Worm (Caenorhabditis elegans) whole organism, L4 larva: Measurements from ENCODE around the gene algn-6.
A peak's percentile ranks its signal among the peaks of the same experiment; 100 is the strongest.

Source experiments
- Y105C5A.15 ChIP-seq: fragments of 200-800 bp; sonication (Bioruptor generic); IDR thresholded peaks from 2 replicates; pipeline ENCODE4 v1.3.6; 2022; ENCODE audit warnings: missing genetic modification characterization, missing compliant biosample characterization
- egl-27 ChIP-seq: sonication (generic microtip); optimal IDR thresholded peaks from 3 replicates; lab custom pipeline; 2017; ENCODE audit warnings: missing biosample characterization, missing genetic modification reagents, missing genetic modification characterization
- hlh-30 ChIP-seq: sonication (generic microtip); optimal IDR thresholded peaks from 2 replicates; lab custom pipeline; 2017; ENCODE audit warnings: antibody characterized with exemption, mild to moderate bottlenecking, missing genetic modification characterization, missing compliant biosample characterization; ENCODE audit not compliant: insufficient read depth
- nhr-10 ChIP-seq: fragments of 150-350 bp; optimal IDR thresholded peaks from 2 replicates; lab custom pipeline; 2014; ENCODE audit warnings: missing biosample characterization, missing genetic modification characterization

- TF ChIP-seq hlh-30 (tag; lab: Kevin White, UChicago) (peak; percentile 94), nhr-10 (tag; lab: Kevin White, UChicago) (no peak), Y105C5A.15 (GFP tag; lab: Robert Waterston, UW) (no peak), egl-27 (tag; lab: Kevin White, UChicago) (no peak)
Observed at ce11 chrII:8071801-8072544, 32.4 kb downstream of the algn-6 start.
